Worm (Caenorhabditis elegans) whole organism, young adult: ENCODE results near the gene klo-1.

ENCODE experiments used
- B0336.3 ChIP-seq: fragments of 200-800 bp; sonication (Bioruptor generic); IDR thresholded peaks from 2 replicates; pipeline ENCODE4 v1.3.6; 2022; ENCODE audit warnings: missing genetic modification characterization, missing compliant biosample characterization
- C06A6.2 ChIP-seq: fragments of 200-800 bp; sonication (Bioruptor generic); conservative IDR thresholded peaks from 2 replicates; pipeline ENCODE4 v1.3.6; 2022; ENCODE audit warnings: missing genetic modification characterization, missing compliant biosample characterization
- D2030.7 ChIP-seq: fragments of 200-800 bp; sonication (Bioruptor generic); IDR thresholded peaks from 2 replicates; pipeline ENCODE4 v1.3.6; 2022; ENCODE audit warnings: missing genetic modification reagents, missing genetic modification characterization, missing compliant biosample characterization
- F33H1.4 ChIP-seq: fragments of 200-800 bp; sonication (Bioruptor generic); IDR thresholded peaks from 2 replicates; pipeline ENCODE4 v1.3.6; 2022; ENCODE audit warnings: missing genetic modification reagents, missing genetic modification characterization, missing compliant biosample characterization
- F39B2.1 ChIP-seq: fragments of 200-800 bp; sonication (Bioruptor generic); IDR thresholded peaks from 2 replicates; pipeline ENCODE4 v1.3.6; 2022; ENCODE audit warnings: missing genetic modification reagents, missing genetic modification characterization, missing compliant biosample characterization
- F49E8.2 ChIP-seq: sonication (generic microtip); optimal IDR thresholded peaks from 3 replicates; lab custom pipeline; 2017; ENCODE audit warnings: missing genetic modification characterization, mild to moderate bottlenecking, missing compliant biosample characterization, antibody characterized with exemption, moderate library complexity; ENCODE audit not compliant: insufficient read depth
- F52B5.7 ChIP-seq: sonication (generic microtip); optimal IDR thresholded peaks from 2 replicates; lab custom pipeline; 2016; ENCODE audit warnings: mild to moderate bottlenecking, missing genetic modification characterization, missing compliant biosample characterization
- F55B11.4 ChIP-seq: sonication (generic microtip); optimal IDR thresholded peaks from 2 replicates; lab custom pipeline; 2016; ENCODE audit warnings: missing compliant biosample characterization, missing genetic modification characterization, borderline replicate concordance; ENCODE audit not compliant: insufficient read depth
- F57A8.1 ChIP-seq: fragments of 200-800 bp; sonication (Bioruptor generic); optimal IDR thresholded peaks from 2 replicates; lab custom pipeline; 2018; ENCODE audit warnings: mild to moderate bottlenecking, missing genetic modification characterization, moderate library complexity, missing compliant biosample characterization
- K11D2.4 ChIP-seq: fragments of 200-800 bp; sonication (Bioruptor generic); IDR thresholded peaks from 2 replicates; pipeline ENCODE4 v1.3.6; 2022; ENCODE audit warnings: missing genetic modification reagents, missing genetic modification characterization, missing compliant biosample characterization
- Y53F4B.3 ChIP-seq: fragments of 200-800 bp; sonication (Bioruptor generic); IDR thresholded peaks from 2 replicates; pipeline ENCODE4 v1.3.6; 2022; ENCODE audit warnings: missing genetic modification reagents, missing genetic modification characterization, missing compliant biosample characterization
- Y56A3A.18 ChIP-seq: fragments of 200-800 bp; sonication (Bioruptor generic); IDR thresholded peaks from 2 replicates; pipeline ENCODE4 v1.3.6; 2022; ENCODE audit warnings: missing genetic modification reagents, missing genetic modification characterization, missing compliant biosample characterization
- Y67H2A.10 ChIP-seq: fragments of 200-800 bp; sonication (Bioruptor generic); conservative IDR thresholded peaks from 2 replicates; pipeline ENCODE4 v1.3.6; 2022; ENCODE audit warnings: missing genetic modification reagents, missing genetic modification characterization, missing compliant biosample characterization
- Y95B8A.8 ChIP-seq: fragments of 200-800 bp; sonication (Bioruptor generic); IDR thresholded peaks from 2 replicates; pipeline ENCODE4 v1.3.6; 2022; ENCODE audit warnings: missing genetic modification reagents, missing genetic modification characterization, missing compliant biosample characterization
- akir-1 ChIP-seq: fragments of 200-800 bp; sonication (Bioruptor generic); optimal IDR thresholded peaks from 2 replicates; lab custom pipeline; 2018; ENCODE audit warnings: mild to moderate bottlenecking, missing genetic modification characterization, moderate library complexity, missing compliant biosample characterization
- ceh-27 ChIP-seq: fragments of 200-800 bp; sonication (Bioruptor generic); optimal IDR thresholded peaks from 2 replicates; lab custom pipeline; 2018; ENCODE audit warnings: mild to moderate bottlenecking, missing genetic modification characterization, moderate library complexity, missing compliant biosample characterization
- ceh-40 ChIP-seq: fragments of 200-800 bp; sonication (Bioruptor generic); IDR thresholded peaks from 2 replicates; pipeline ENCODE4 v1.3.6; 2022; ENCODE audit warnings: missing genetic modification characterization, missing compliant biosample characterization
- ceh-58 ChIP-seq: fragments of 200-800 bp; sonication (Bioruptor generic); IDR thresholded peaks from 2 replicates; pipeline ENCODE4 v1.3.6; 2022; ENCODE audit warnings: missing genetic modification characterization, missing compliant biosample characterization
- chd-7 ChIP-seq: sonication (generic microtip); optimal IDR thresholded peaks from 2 replicates; lab custom pipeline; 2016; ENCODE audit warnings: mild to moderate bottlenecking, missing genetic modification characterization, moderate library complexity, missing compliant biosample characterization
- die-1 ChIP-seq: sonication (generic microtip); optimal IDR thresholded peaks from 2 replicates; lab custom pipeline; 2016; ENCODE audit warnings: missing genotype, mild to moderate bottlenecking, missing genetic modification characterization, missing compliant biosample characterization
- egl-44 ChIP-seq: fragments of 200-800 bp; sonication (Bioruptor generic); IDR thresholded peaks from 2 replicates; pipeline ENCODE4 v1.3.6; 2022; ENCODE audit warnings: missing genetic modification reagents, missing genetic modification characterization, missing compliant biosample characterization
- him-1 ChIP-seq: sonication (generic microtip); optimal IDR thresholded peaks from 2 replicates; lab custom pipeline; 2016; ENCODE audit warnings: missing genotype, missing genetic modification reagents, missing genetic modification characterization, missing compliant biosample characterization
- hlh-12 ChIP-seq: sonication (generic microtip); optimal IDR thresholded peaks from 2 replicates; lab custom pipeline; 2016; ENCODE audit warnings: missing genetic modification characterization, missing compliant biosample characterization
- hlh-26 ChIP-seq: fragments of 200-800 bp; sonication (Bioruptor generic); conservative IDR thresholded peaks from 2 replicates; pipeline ENCODE4 v1.3.6; 2022; ENCODE audit warnings: missing genetic modification reagents, missing genetic modification characterization, missing compliant biosample characterization
- hmg-1.2 ChIP-seq: fragments of 200-800 bp; sonication (Bioruptor generic); IDR thresholded peaks from 2 replicates; pipeline ENCODE4 v1.3.6; 2022; ENCODE audit warnings: missing genetic modification reagents, missing genetic modification characterization, missing compliant biosample characterization
- hmg-20 ChIP-seq: fragments of 200-800 bp; sonication (Bioruptor generic); IDR thresholded peaks from 2 replicates; pipeline ENCODE4 v1.3.6; 2022; ENCODE audit warnings: missing genetic modification reagents, missing genetic modification characterization, missing compliant biosample characterization
- lag-1 ChIP-seq: fragments of 200-800 bp; sonication (Bioruptor generic); IDR thresholded peaks from 2 replicates; pipeline ENCODE4 v1.3.6; 2022; ENCODE audit warnings: missing genetic modification reagents, missing genetic modification characterization, missing compliant biosample characterization
- lin-35 ChIP-seq, 3 experiments: fragments of 150-350 bp in 2 of 3; sonication (generic microtip) in 1 of 3; optimal IDR thresholded peaks; 2 replicates each; lab custom pipeline; 2014 to 2018; ENCODE audit warnings: missing biosample characterization in 3 of 3, missing genetic modification characterization in 3 of 3, missing genetic modification reagents in 3 of 3
- lin-40 ChIP-seq: sonication (generic microtip); optimal IDR thresholded peaks from 2 replicates; lab custom pipeline; 2016; ENCODE audit warnings: missing genetic modification characterization, mild to moderate bottlenecking, missing compliant biosample characterization, missing genotype, missing genetic modification reagents
- lin-54 ChIP-seq: fragments of 200-800 bp; sonication (Bioruptor generic); optimal IDR thresholded peaks from 2 replicates; lab custom pipeline; 2018; ENCODE audit warnings: mild to moderate bottlenecking, missing genetic modification characterization, missing compliant biosample characterization
- madf-3 ChIP-seq: fragments of 200-800 bp; sonication (Bioruptor generic); IDR thresholded peaks from 2 replicates; pipeline ENCODE4 v1.3.6; 2022; ENCODE audit warnings: missing genetic modification reagents, missing genetic modification characterization, missing compliant biosample characterization
- mcd-1 ChIP-seq: fragments of 200-800 bp; sonication (Bioruptor generic); IDR thresholded peaks from 2 replicates; pipeline ENCODE4 v1.3.6; 2022; ENCODE audit warnings: missing genetic modification reagents, missing genetic modification characterization, missing compliant biosample characterization
- mel-28 ChIP-seq: sonication (generic microtip); optimal IDR thresholded peaks from 2 replicates; lab custom pipeline; 2016; ENCODE audit warnings: borderline replicate concordance, mild to moderate bottlenecking, missing genetic modification characterization, missing compliant biosample characterization
- mxl-1 ChIP-seq: sonication (generic microtip); optimal IDR thresholded peaks from 2 replicates; lab custom pipeline; 2016; ENCODE audit warnings: missing genetic modification characterization, missing compliant biosample characterization
- nfyb-1 ChIP-seq: fragments of 200-800 bp; sonication (Bioruptor generic); IDR thresholded peaks from 2 replicates; pipeline ENCODE4 v1.3.6; 2022; ENCODE audit warnings: missing genetic modification reagents, missing genetic modification characterization, missing compliant biosample characterization
- nhr-80 ChIP-seq: sonication (generic microtip); optimal IDR thresholded peaks from 2 replicates; lab custom pipeline; 2016; ENCODE audit warnings: missing genetic modification characterization, missing compliant biosample characterization
- pbrm-1 ChIP-seq: fragments of 200-800 bp; sonication (Bioruptor generic); IDR thresholded peaks from 2 replicates; pipeline ENCODE4 v1.3.6; 2022; ENCODE audit warnings: missing genetic modification reagents, missing genetic modification characterization, missing compliant biosample characterization
- pha-4 ChIP-seq: fragments of 150-350 bp; sonication (generic microtip); optimal IDR thresholded peaks from 2 replicates; lab custom pipeline; 2014; ENCODE audit warnings: missing biosample characterization, missing genetic modification reagents, missing genetic modification characterization
- rec-8 ChIP-seq, 2 experiments: sonication (generic microtip); optimal IDR thresholded peaks; 2 replicates each; lab custom pipeline; 2016; ENCODE audit warnings: mild to moderate bottlenecking in 2 of 2, missing genetic modification characterization in 2 of 2, missing genetic modification reagents in 2 of 2, missing genotype in 2 of 2, missing biosample characterization in 1 of 2, missing compliant biosample characterization in 1 of 2, moderate library complexity in 1 of 2
- repo-1 ChIP-seq: sonication (generic microtip); optimal IDR thresholded peaks from 2 replicates; lab custom pipeline; 2017; ENCODE audit warnings: mild to moderate bottlenecking, missing genetic modification characterization, missing compliant biosample characterization
- rpc-1 ChIP-seq, 2 experiments: fragments of 150-350 bp in 1 of 2; sonication (generic microtip) in 1 of 2; optimal IDR thresholded peaks; 2 replicates each; lab custom pipeline; 2014 to 2018; ENCODE audit warnings: missing biosample characterization in 1 of 2, missing genetic modification characterization in 1 of 2, missing genetic modification reagents in 1 of 2, missing genotype in 1 of 2
- snpc-1.1 ChIP-seq: sonication (generic microtip); optimal IDR thresholded peaks from 2 replicates; lab custom pipeline; 2017; ENCODE audit warnings: missing genetic modification characterization, mild to moderate bottlenecking, missing compliant biosample characterization, antibody characterized with exemption, moderate library complexity, missing genotype, missing genetic modification reagents; ENCODE audit not compliant: insufficient read depth
- tbx-9 ChIP-seq: sonication (generic microtip); optimal IDR thresholded peaks from 2 replicates; lab custom pipeline; 2016; ENCODE audit warnings: borderline replicate concordance, missing genetic modification characterization, inconsistent platforms, missing compliant biosample characterization
- unc-130 ChIP-seq: sonication (generic microtip); optimal IDR thresholded peaks from 2 replicates; lab custom pipeline; 2016; ENCODE audit warnings: missing genetic modification reagents, missing genetic modification characterization, missing compliant biosample characterization
- zim-3 ChIP-seq: sonication (generic microtip); optimal IDR thresholded peaks from 2 replicates; lab custom pipeline; 2017; ENCODE audit warnings: mild to moderate bottlenecking, missing genetic modification characterization, moderate library complexity, missing compliant biosample characterization
- ztf-18 ChIP-seq: sonication (generic microtip); optimal IDR thresholded peaks from 2 replicates; lab custom pipeline; 2016; ENCODE audit warnings: missing genotype, mild to moderate bottlenecking, missing genetic modification characterization, missing compliant biosample characterization
- ztf-22 ChIP-seq: fragments of 200-800 bp; sonication (Bioruptor generic); optimal IDR thresholded peaks from 2 replicates; lab custom pipeline; 2018; ENCODE audit warnings: mild to moderate bottlenecking, missing genetic modification characterization, moderate library complexity, missing compliant biosample characterization
- ztf-3 ChIP-seq: fragments of 200-800 bp; sonication (Bioruptor generic); optimal IDR thresholded peaks from 2 replicates; lab custom pipeline; 2018; ENCODE audit warnings: mild to moderate bottlenecking, missing genetic modification characterization, missing compliant biosample characterization

The klo-1 gene

ce11 chrIV:7785506-7786065 is 37.6 kb upstream of the klo-1 start, which contains the start of gene tag-322 (continued):
- TF ChIP-seq F49E8.2 (tag; lab: Kevin White, UChicago) = peak; percentile 39
- TF ChIP-seq pbrm-1 (GFP tag; lab: Robert Waterston, UW) = 0 out of 2 replicates have a peak, but pooled peaks have one; percentile 30
- peak; percentile 41 for TF ChIP-seq lin-40 (tag; lab: Kevin White, UChicago)
- no peak for TF ChIP-seq pha-4 (tag; lab: Kevin White, UChicago)
- TF ChIP-seq zim-3 (tag; lab: Kevin White, UChicago) = no peak
- no peak for TF ChIP-seq ceh-58
- no peak for TF ChIP-seq ztf-3
- no peak for TF ChIP-seq snpc-1.1
- TF ChIP-seq ztf-22 = no peak
- TF ChIP-seq rpc-1 (optimal IDR thresholded peaks at IDR 0.05; lab: Kevin White, UChicago) = no peak
- no peak for TF ChIP-seq rpc-1 (tag; optimal IDR thresholded peaks at IDR 0.05; lab: Kevin White, UChicago)
- no peak for TF ChIP-seq chd-7 (tag; lab: Kevin White, UChicago)
- TF ChIP-seq rec-8 (tag; optimal IDR thresholded peaks at IDR 0.05; lab: Kevin White, UChicago) = no peak
- TF ChIP-seq repo-1 = no peak
- TF ChIP-seq lin-54 (GFP tag; lab: Kevin White, UChicago) = no peak
- no peak for TF ChIP-seq Y53F4B.3 (GFP tag; lab: Robert Waterston, UW)
- no peak for TF ChIP-seq hlh-12
- TF ChIP-seq mel-28 (tag; lab: Kevin White, UChicago) = no peak
- peak; percentile 93 for TF ChIP-seq mcd-1 (GFP tag; lab: Robert Waterston, UW)
- 0 out of 2 replicates have a peak, but pooled peaks have one; percentile 6 for TF ChIP-seq hmg-1.2
- TF ChIP-seq lin-35 (GFP tag; optimal IDR thresholded peaks at IDR 0.05; lab: Kevin White, UChicago) = peak in 1 of 3 experiments; percentile 62
- TF ChIP-seq him-1 (tag; lab: Kevin White, UChicago) = no peak
- no peak for TF ChIP-seq K11D2.4
- no peak for TF ChIP-seq ceh-40 (GFP tag; lab: Robert Waterston, UW)
- TF ChIP-seq mxl-1 = no peak
- TF ChIP-seq Y67H2A.10 (GFP tag; lab: Robert Waterston, UW) = no peak
- TF ChIP-seq hmg-20 = no peak
- TF ChIP-seq tbx-9 = no peak
- peak; percentile 62; the same call in 1 of the 2 replicates for TF ChIP-seq nfyb-1
- TF ChIP-seq Y56A3A.18 (GFP tag; lab: Robert Waterston, UW) = no peak
- TF ChIP-seq madf-3 = no peak
- no peak for TF ChIP-seq F39B2.1
- TF ChIP-seq D2030.7 = no peak
- no peak for TF ChIP-seq nhr-80 (tag; lab: Kevin White, UChicago)
- peak; percentile 1 for TF ChIP-seq ceh-27 (GFP tag; lab: Kevin White, UChicago)
- no peak for TF ChIP-seq unc-130 (GFP tag; lab: Kevin White, UChicago)
- TF ChIP-seq F55B11.4 (tag; lab: Kevin White, UChicago) = no peak
- TF ChIP-seq F52B5.7 (tag; lab: Kevin White, UChicago) = no peak
- TF ChIP-seq die-1 (tag; lab: Kevin White, UChicago) = no peak
- no peak for TF ChIP-seq C06A6.2 (GFP tag; lab: Robert Waterston, UW)
- TF ChIP-seq Y95B8A.8 = no peak
- no peak for TF ChIP-seq lag-1
- no peak for TF ChIP-seq ztf-18 (tag; lab: Kevin White, UChicago)
- TF ChIP-seq F33H1.4 = peak; percentile 47; the same call in 1 of the 2 replicates
- TF ChIP-seq egl-44 = no peak
- TF ChIP-seq B0336.3 (GFP tag; lab: Robert Waterston, UW) = 0 out of 2 replicates have a peak, but pooled peaks have one; percentile 39
- TF ChIP-seq F57A8.1 (GFP tag; lab: Kevin White, UChicago) = no peak
- TF ChIP-seq akir-1 (GFP tag; lab: Kevin White, UChicago) = no peak
- no peak for TF ChIP-seq hlh-26 (GFP tag; lab: Robert Waterston, UW)
